Fruit fly (Drosophila melanogaster): ENCODE measurements around the gene CG43610.

dm6 chr2L:6784235-6784634, 14.8 kb upstream of the CG43610 start:
- TF ChIP-seq Crg-1 (GFP tag; optimal IDR thresholded peaks at IDR 0.05) (no peak), CG11617 (GFP tag; optimal IDR thresholded peaks at IDR 0.05) (no peak), Hr96 (GFP tag; optimal IDR thresholded peaks at IDR 0.05) (no peak), cnc (optimal IDR thresholded peaks at IDR 0.05) (no peak), toe (GFP tag; optimal IDR thresholded peaks at IDR 0.05) (no peak), ovo (GFP tag; optimal IDR thresholded peaks at IDR 0.05) (no peak), Mnt (GFP tag; optimal IDR thresholded peaks at IDR 0.05) (no peak), CG7101 (tag; optimal IDR thresholded peaks at IDR 0.05) (no peak), CG7045 (GFP tag; optimal IDR thresholded peaks at IDR 0.05) (no peak), kay (GFP tag; ENCODE audit: borderline replicate concordance) (peak; percentile 91), Clk (GFP tag; optimal IDR thresholded peaks at IDR 0.05) (no peak), tj (GFP tag; optimal IDR thresholded peaks at IDR 0.05) (peak; percentile 33)

Measured in whole organism, adult.